Fruit fly (Drosophila melanogaster) whole organism, prepupa: ENCODE data around the gene VhaSFD.

ENCODE experiments used
- Blimp-1 ChIP-seq: fragments of 200-800 bp; sonication (Bioruptor generic); optimal IDR thresholded peaks from 3 replicates; lab custom pipeline; 2017; ENCODE audit warnings: missing biosample characterization, missing genetic modification characterization, mild to moderate bottlenecking, moderate library complexity, missing genetic modification reagents
- CG10631 ChIP-seq: fragments of 200-800 bp; sonication (Bioruptor generic); optimal IDR thresholded peaks from 2 replicates; lab custom pipeline; 2016; ENCODE audit warnings: missing biosample characterization, missing genetic modification characterization
- CG11294 ChIP-seq: fragments of 200-800 bp; sonication (Bioruptor generic); IDR thresholded peaks from 2 replicates; pipeline ENCODE4 v1.3.6; 2022; ENCODE audit warnings: missing biosample characterization, missing genetic modification characterization
- CG15336 ChIP-seq: fragments of 200-800 bp; sonication (Bioruptor generic); IDR thresholded peaks from 2 replicates; pipeline ENCODE4 v1.3.6; 2022; ENCODE audit warnings: missing biosample characterization, missing genetic modification characterization
- CG1621 ChIP-seq: fragments of 200-800 bp; sonication (Bioruptor generic); optimal IDR thresholded peaks from 3 replicates; lab custom pipeline; 2018; ENCODE audit warnings: missing biosample characterization, mild to moderate bottlenecking, missing genetic modification characterization
- CG16779 ChIP-seq: fragments of 200-800 bp; sonication (Bioruptor generic); optimal IDR thresholded peaks from 3 replicates; lab custom pipeline; 2017; ENCODE audit warnings: missing biosample characterization, mild to moderate bottlenecking, missing genetic modification characterization
- CG3032 ChIP-seq: fragments of 200-800 bp; optimal IDR thresholded peaks from 2 replicates; lab custom pipeline; 2019; ENCODE audit warnings: missing biosample characterization, mild to moderate bottlenecking, missing genetic modification characterization, moderate library complexity
- CG31627 ChIP-seq: fragments of 200-800 bp; sonication (Bioruptor generic); optimal IDR thresholded peaks from 3 replicates; lab custom pipeline; 2016; ENCODE audit warnings: missing biosample characterization, missing genetic modification characterization
- CG32006 ChIP-seq: fragments of 200-800 bp; sonication (Bioruptor generic); optimal IDR thresholded peaks from 3 replicates; lab custom pipeline; 2017; ENCODE audit warnings: missing biosample characterization, mild to moderate bottlenecking, missing genetic modification characterization
- CG34406 ChIP-seq: fragments of 200-800 bp; sonication (Bioruptor generic); optimal IDR thresholded peaks from 3 replicates; lab custom pipeline; 2016; ENCODE audit warnings: missing biosample characterization, missing genetic modification characterization
- CG4318 ChIP-seq: fragments of 200-800 bp; sonication (Bioruptor generic); optimal IDR thresholded peaks from 3 replicates; lab custom pipeline; 2017; ENCODE audit warnings: missing biosample characterization, mild to moderate bottlenecking, missing genetic modification characterization
- CG6163 ChIP-seq: fragments of 200-800 bp; sonication (Bioruptor generic); IDR thresholded peaks from 3 replicates; pipeline ENCODE4 v1.3.6; 2022; ENCODE audit warnings: missing biosample characterization, missing genetic modification characterization
- CG6276 ChIP-seq: fragments of 200-800 bp; sonication (Bioruptor generic); optimal IDR thresholded peaks from 2 replicates; lab custom pipeline; 2017; ENCODE audit warnings: missing biosample characterization, mild to moderate bottlenecking, missing genetic modification characterization
- CG6792 ChIP-seq: fragments of 200-800 bp; sonication (Bioruptor generic); optimal IDR thresholded peaks from 3 replicates; lab custom pipeline; 2016; ENCODE audit warnings: missing biosample characterization, missing genetic modification characterization
- CG6808 ChIP-seq: fragments of 200-800 bp; sonication (Bioruptor generic); optimal IDR thresholded peaks from 3 replicates; lab custom pipeline; 2017; ENCODE audit warnings: missing biosample characterization, missing genetic modification characterization, mild to moderate bottlenecking, moderate library complexity, missing genetic modification reagents
- CG6854 ChIP-seq: fragments of 200-800 bp; sonication (Bioruptor generic); optimal IDR thresholded peaks from 2 replicates; lab custom pipeline; 2017; ENCODE audit warnings: missing biosample characterization, mild to moderate bottlenecking, missing genetic modification characterization
- CG7368 ChIP-seq: fragments of 200-800 bp; sonication (Bioruptor generic); optimal IDR thresholded peaks from 3 replicates; lab custom pipeline; 2016; ENCODE audit warnings: missing biosample characterization, missing genetic modification characterization
- CG8119 ChIP-seq: fragments of 200-800 bp; sonication (Bioruptor generic); IDR thresholded peaks from 3 replicates; pipeline ENCODE4 v1.3.6; 2022; ENCODE audit warnings: missing biosample characterization, missing genetic modification characterization
- CG8319 ChIP-seq: fragments of 200-800 bp; sonication (Bioruptor generic); optimal IDR thresholded peaks from 3 replicates; lab custom pipeline; 2016; ENCODE audit warnings: missing biosample characterization, missing genetic modification characterization
- CG8632 ChIP-seq: fragments of 200-800 bp; sonication (Bioruptor generic); optimal IDR thresholded peaks from 3 replicates; lab custom pipeline; 2016; ENCODE audit warnings: missing biosample characterization, missing genetic modification characterization
- Eip75B ChIP-seq: fragments of 200-800 bp; sonication (Bioruptor generic); optimal IDR thresholded peaks from 3 replicates; lab custom pipeline; 2016; ENCODE audit warnings: missing biosample characterization, missing genetic modification characterization
- Eip78C ChIP-seq: fragments of 200-800 bp; sonication (Bioruptor generic); peaks from one replicate; lab custom pipeline; 2016; ENCODE audit warnings: missing biosample characterization, missing genetic modification characterization
- Ets96B ChIP-seq: fragments of 200-800 bp; optimal IDR thresholded peaks from 2 replicates; lab custom pipeline; 2019; ENCODE audit warnings: missing biosample characterization, mild to moderate bottlenecking, missing genetic modification characterization, moderate library complexity
- Hr39 ChIP-seq: fragments of 200-800 bp; sonication (Bioruptor generic); optimal IDR thresholded peaks from 2 replicates; lab custom pipeline; 2016; ENCODE audit warnings: missing biosample characterization, missing genetic modification characterization
- Hr4 ChIP-seq: fragments of 200-800 bp; sonication (Bioruptor generic); optimal IDR thresholded peaks from 3 replicates; lab custom pipeline; 2016; ENCODE audit warnings: missing biosample characterization, missing genetic modification characterization
- Lpt ChIP-seq: fragments of 200-800 bp; sonication (Bioruptor generic); optimal IDR thresholded peaks from 3 replicates; lab custom pipeline; 2016; ENCODE audit warnings: missing biosample characterization, missing genetic modification characterization
- Met ChIP-seq: fragments of 200-800 bp; sonication (Bioruptor generic); optimal IDR thresholded peaks from 3 replicates; lab custom pipeline; 2016; ENCODE audit warnings: missing biosample characterization, missing genetic modification characterization
- Smox ChIP-seq: fragments of 200-800 bp; sonication (Bioruptor generic); optimal IDR thresholded peaks from 3 replicates; lab custom pipeline; 2016; ENCODE audit warnings: missing biosample characterization, missing genetic modification characterization
- Sox102F ChIP-seq: fragments of 200-800 bp; sonication (Bioruptor generic); optimal IDR thresholded peaks from 2 replicates; lab custom pipeline; 2016; ENCODE audit warnings: missing biosample characterization, mild to moderate bottlenecking, missing genetic modification characterization
- Sox14 ChIP-seq: fragments of 200-800 bp; sonication (Bioruptor generic); optimal IDR thresholded peaks from 3 replicates; lab custom pipeline; 2016; ENCODE audit warnings: missing biosample characterization, missing genetic modification characterization
- Sox15 ChIP-seq: fragments of 200-800 bp; sonication (Bioruptor generic); optimal IDR thresholded peaks from 3 replicates; lab custom pipeline; 2016; ENCODE audit warnings: missing biosample characterization, missing genetic modification characterization
- acj6 ChIP-seq: fragments of 200-800 bp; sonication (Bioruptor generic); optimal IDR thresholded peaks from 3 replicates; lab custom pipeline; 2016; ENCODE audit warnings: missing biosample characterization, missing genetic modification characterization
- cyc ChIP-seq: fragments of 200-800 bp; sonication (Bioruptor generic); optimal IDR thresholded peaks from 3 replicates; lab custom pipeline; 2016; ENCODE audit warnings: missing biosample characterization, missing genetic modification characterization
- eg ChIP-seq: fragments of 200-800 bp; sonication (Bioruptor generic); IDR thresholded peaks from 3 replicates; pipeline ENCODE4 v1.3.6; 2022; ENCODE audit warnings: missing biosample characterization, missing genetic modification characterization
- esn ChIP-seq: fragments of 200-800 bp; sonication (Bioruptor generic); optimal IDR thresholded peaks from 2 replicates; lab custom pipeline; 2016; ENCODE audit warnings: missing biosample characterization, mild to moderate bottlenecking, missing genetic modification characterization, moderate library complexity
- fd59A ChIP-seq: fragments of 200-800 bp; sonication (Bioruptor generic); optimal IDR thresholded peaks from 2 replicates; lab custom pipeline; 2017; ENCODE audit warnings: missing biosample characterization, mild to moderate bottlenecking, missing genetic modification characterization, missing genetic modification reagents
- fd85E ChIP-seq: fragments of 200-800 bp; sonication (Bioruptor generic); optimal IDR thresholded peaks from 3 replicates; lab custom pipeline; 2016; ENCODE audit warnings: missing biosample characterization, missing genetic modification characterization
- lz ChIP-seq: fragments of 200-800 bp; sonication (Bioruptor generic); optimal IDR thresholded peaks from 3 replicates; lab custom pipeline; 2016; ENCODE audit warnings: missing biosample characterization, missing genetic modification characterization
- pdm3 ChIP-seq: fragments of 200-800 bp; sonication (Bioruptor generic); optimal IDR thresholded peaks from 3 replicates; lab custom pipeline; 2016; ENCODE audit warnings: missing biosample characterization, missing genetic modification characterization
- salr ChIP-seq, 2 experiments: fragments of 200-800 bp; sonication (Bioruptor generic); optimal IDR thresholded peaks; 3 replicates each; lab custom pipeline; 2016 to 2018; ENCODE audit warnings: missing biosample characterization in 2 of 2, missing genetic modification characterization in 2 of 2, mild to moderate bottlenecking in 1 of 2
- spab ChIP-seq: fragments of 200-800 bp; sonication (Bioruptor generic); optimal IDR thresholded peaks from 2 replicates; lab custom pipeline; 2017; ENCODE audit warnings: missing biosample characterization, mild to moderate bottlenecking, missing genetic modification characterization, missing genetic modification reagents
- ss ChIP-seq, 2 experiments: fragments of 200-800 bp; sonication (Bioruptor generic); optimal IDR thresholded peaks; 2 replicates in 1 of 2; 3 replicates in 1 of 2; lab custom pipeline; 2017 to 2018; ENCODE audit warnings: mild to moderate bottlenecking in 2 of 2, missing biosample characterization in 2 of 2, missing genetic modification characterization in 2 of 2, moderate library complexity in 1 of 2
- svp ChIP-seq: fragments of 200-800 bp; sonication (Bioruptor generic); peaks from one replicate; lab custom pipeline; 2016; ENCODE audit warnings: missing biosample characterization, missing genetic modification characterization
- vri ChIP-seq: fragments of 200-800 bp; sonication (Bioruptor generic); optimal IDR thresholded peaks from 3 replicates; lab custom pipeline; 2016; ENCODE audit warnings: missing biosample characterization, mild to moderate bottlenecking, missing genetic modification characterization

VhaSFD gene

dm6 chr2L:16718446-16719173 is 9.0 kb downstream of the VhaSFD start (continued):
- TF ChIP-seq Sox15 (GFP tag; lab: Kevin White, UChicago) (no peak), CG15336 (GFP tag; lab: Robert Waterston, UW) (peak; percentile 54; the same call in 1 of the 2 replicates), CG8119 (GFP tag; lab: Robert Waterston, UW) (peak; percentile 43; the same call in 2 of the 3 replicates), Hr39 (GFP tag; lab: Kevin White, UChicago) (no peak), CG31627 (GFP tag; lab: Kevin White, UChicago) (no peak), vri (GFP tag; lab: Kevin White, UChicago) (no peak), CG32006 (GFP tag; lab: Kevin White, UChicago) (peak; percentile 23), Eip78C (peak; percentile 26), CG6808 (GFP tag; lab: Kevin White, UChicago) (no peak), CG6276 (GFP tag; lab: Kevin White, UChicago) (peak; percentile 47)

DNA sequence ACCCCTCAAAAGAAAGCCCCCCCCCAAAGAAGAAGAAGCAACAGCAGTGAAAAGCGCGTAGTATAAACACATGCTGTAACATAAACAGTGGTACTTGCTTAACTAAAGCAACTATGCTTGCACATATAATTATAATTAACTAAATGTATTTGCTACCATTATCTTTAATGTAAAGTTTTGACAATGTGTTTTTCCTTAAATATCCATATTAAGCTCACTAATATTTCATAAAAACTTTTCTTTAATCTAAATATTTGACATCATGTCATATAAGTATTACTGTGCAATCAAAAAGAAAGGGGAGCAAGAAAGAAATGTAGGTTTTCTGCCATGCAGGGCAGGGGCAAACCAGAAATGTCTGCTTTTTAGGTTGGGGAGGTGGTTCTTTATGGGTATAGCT is 10.9 kb downstream of the VhaSFD start:
- TF ChIP-seq CG4318 (GFP tag; lab: Kevin White, UChicago) (no peak), eg (GFP tag; lab: Robert Waterston, UW) (peak; percentile 67)

DNA sequence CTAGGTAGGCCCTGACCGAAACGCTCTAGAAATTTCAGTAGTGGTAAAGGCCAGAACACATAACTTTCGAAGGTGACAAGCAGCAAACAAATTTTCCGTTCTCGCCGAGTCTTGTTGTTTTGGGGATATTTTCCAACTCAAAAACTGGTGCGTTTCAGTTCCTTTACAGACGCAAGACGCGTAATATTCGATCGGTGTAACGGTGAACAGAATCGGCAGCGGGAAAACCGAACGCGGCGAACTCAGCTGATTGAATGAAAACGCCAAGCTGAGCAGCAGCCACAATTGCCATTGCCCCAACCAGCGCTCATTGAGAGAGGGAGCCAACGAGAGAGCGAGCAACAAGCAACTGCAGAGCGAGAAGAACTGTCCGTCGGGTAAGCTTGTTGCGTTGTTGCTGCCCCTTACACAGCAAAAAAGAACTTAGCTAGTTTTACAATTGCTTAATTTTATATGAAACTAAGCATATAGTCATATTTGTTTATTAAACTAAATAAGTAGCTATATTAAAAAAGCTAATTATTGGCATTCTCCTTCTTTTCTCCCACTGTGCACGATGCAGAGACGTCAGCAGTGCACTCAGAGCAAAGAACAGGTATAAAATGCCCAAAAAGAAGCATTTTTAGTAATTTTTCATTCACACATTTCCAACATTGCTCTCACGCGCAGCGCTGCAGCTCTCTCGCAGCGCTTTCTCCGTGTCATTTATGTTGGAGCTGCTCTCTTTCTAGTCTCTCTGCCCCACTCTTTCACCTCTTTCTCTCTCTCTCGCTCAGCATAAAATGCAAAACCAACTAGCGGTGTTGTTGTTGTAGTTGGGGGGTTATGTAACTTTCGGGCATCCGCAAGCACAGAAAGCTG is 11.6 kb downstream of the VhaSFD start, which contains the start of the genes Cyt-c-d and CG31808:
Gene Cyt-c-d, plus strand, starts transcription at position 51 of the 861 bp plus-strand sequence.
Gene CG31808, minus strand, starts transcription at position 355 of the 861 bp plus-strand sequence.
- TF ChIP-seq CG8319 (GFP tag; lab: Kevin White, UChicago) = peak; percentile 88
- TF ChIP-seq CG10631 (GFP tag; lab: Kevin White, UChicago) = peak; percentile 97
- TF ChIP-seq Sox14 = peak; percentile 97
- peak; percentile 92 for TF ChIP-seq CG1621 (tag; lab: Kevin White, UChicago)
- TF ChIP-seq svp (GFP tag; lab: Kevin White, UChicago) = peak; percentile 98
- peak; percentile 99 for TF ChIP-seq Hr4 (GFP tag; lab: Kevin White, UChicago)
- TF ChIP-seq CG16779 = peak; percentile 95
- TF ChIP-seq Eip78C = peak; percentile 100
- TF ChIP-seq Blimp-1 (GFP tag; lab: Kevin White, UChicago) = peak; percentile 85
- peak; percentile 97 for TF ChIP-seq cyc (GFP tag; lab: Kevin White, UChicago)
- TF ChIP-seq CG34406 (GFP tag; lab: Kevin White, UChicago) = peak; percentile 96
- peak; percentile 96 for TF ChIP-seq Smox (GFP tag; lab: Kevin White, UChicago)
- TF ChIP-seq CG6163 (GFP tag; lab: Robert Waterston, UW) = peak; percentile 99
- TF ChIP-seq CG3032 (tag; lab: Kevin White, UChicago) = peak; percentile 94
- peak; percentile 98 for TF ChIP-seq Met (GFP tag; lab: Kevin White, UChicago)
- peak; percentile 90 for TF ChIP-seq fd59A (GFP tag; lab: Kevin White, UChicago)
- TF ChIP-seq Sox102F (GFP tag; lab: Kevin White, UChicago) = peak; percentile 97
- peak; percentile 97 for TF ChIP-seq lz
- TF ChIP-seq Lpt = peak; percentile 99
- peak; percentile 98 for TF ChIP-seq esn
- TF ChIP-seq CG6854 = peak; percentile 93
- TF ChIP-seq ss (GFP tag; optimal IDR thresholded peaks at IDR 0.05; lab: Kevin White, UChicago) = peak; percentile 91
- peak; percentile 95 for TF ChIP-seq CG7368
- TF ChIP-seq salr (GFP tag; optimal IDR thresholded peaks at IDR 0.05; lab: Kevin White, UChicago) = peak; percentile 82 to 98
- TF ChIP-seq CG6792 = peak; percentile 97
- TF ChIP-seq acj6 (GFP tag; lab: Kevin White, UChicago) = peak; percentile 98
- peak; percentile 94 for TF ChIP-seq Hr39 (GFP tag; lab: Kevin White, UChicago)
- peak; percentile 92 for TF ChIP-seq CG6808 (GFP tag; lab: Kevin White, UChicago)
- peak; percentile 98 for TF ChIP-seq pdm3
- TF ChIP-seq Eip75B = peak; percentile 96
- TF ChIP-seq CG6276 (GFP tag; lab: Kevin White, UChicago) = peak; percentile 99
- peak; percentile 94 for TF ChIP-seq Ets96B (tag; lab: Kevin White, UChicago)
- peak; percentile 95 for TF ChIP-seq CG8632 (GFP tag; lab: Kevin White, UChicago)
- peak; percentile 97 for TF ChIP-seq CG11294 (GFP tag; lab: Robert Waterston, UW)
- TF ChIP-seq CG31627 (GFP tag; lab: Kevin White, UChicago) = peak; percentile 95
- TF ChIP-seq spab (GFP tag; lab: Kevin White, UChicago) = peak; percentile 94
- TF ChIP-seq fd85E (GFP tag; lab: Kevin White, UChicago) = peak; percentile 93
